Fruit fly (Drosophila melanogaster) whole organism, embryonic: ENCODE results near the gene CG43731.

ENCODE experiments used
- BtbVII ChIP-seq: fragments of 200-800 bp; sonication (Bioruptor generic); optimal IDR thresholded peaks from 3 replicates; lab custom pipeline; 2017; ENCODE audit warnings: missing biosample characterization, mild to moderate bottlenecking, missing genetic modification characterization
- CG10321 ChIP-seq: fragments of 200-800 bp; sonication (Bioruptor generic); IDR thresholded peaks from 2 replicates; pipeline ENCODE4 v1.3.6; 2022; ENCODE audit warnings: missing biosample characterization, missing genetic modification characterization
- CG12236 ChIP-seq: fragments of 200-800 bp; sonication (Bioruptor generic); optimal IDR thresholded peaks from 2 replicates; lab custom pipeline; 2016; ENCODE audit warnings: missing biosample characterization, missing genetic modification characterization
- CG12391 ChIP-seq: fragments of 200-800 bp; sonication (Bioruptor generic); optimal IDR thresholded peaks from 3 replicates; lab custom pipeline; 2018; ENCODE audit warnings: missing biosample characterization, mild to moderate bottlenecking, missing genetic modification characterization, moderate library complexity
- CG13123 ChIP-seq: fragments of 200-800 bp; sonication (Bioruptor generic); optimal IDR thresholded peaks from 2 replicates; lab custom pipeline; 2016; ENCODE audit warnings: missing biosample characterization, missing genetic modification characterization
- CG17328 ChIP-seq: fragments of 200-800 bp; sonication (Bioruptor generic); IDR thresholded peaks from 2 replicates; pipeline ENCODE4 v1.3.6; 2022; ENCODE audit warnings: missing biosample characterization, missing genetic modification characterization
- CG17359 ChIP-seq: fragments of 200-800 bp; sonication (Bioruptor generic); optimal IDR thresholded peaks from 3 replicates; lab custom pipeline; 2018; ENCODE audit warnings: missing biosample characterization, mild to moderate bottlenecking, missing genetic modification characterization, moderate library complexity
- CG30020 ChIP-seq: fragments of 200-800 bp; optimal IDR thresholded peaks from 2 replicates; lab custom pipeline; 2019; ENCODE audit warnings: missing biosample characterization, mild to moderate bottlenecking, missing genetic modification characterization, moderate library complexity
- CG3163 ChIP-seq: fragments of 200-800 bp; sonication (Bioruptor generic); optimal IDR thresholded peaks from 3 replicates; lab custom pipeline; 2016; ENCODE audit warnings: missing biosample characterization, missing genetic modification characterization
- CG32772 ChIP-seq: fragments of 200-800 bp; sonication (Bioruptor generic); IDR thresholded peaks from 2 replicates; pipeline ENCODE4 v1.3.6; 2022; ENCODE audit warnings: missing biosample characterization, missing genetic modification characterization
- CG43689 ChIP-seq: fragments of 200-800 bp; sonication (Bioruptor generic); IDR thresholded peaks from 2 replicates; pipeline ENCODE4 v1.3.6; 2022; ENCODE audit warnings: missing biosample characterization, missing genetic modification characterization
- CG4424 ChIP-seq: fragments of 200-800 bp; sonication (Bioruptor generic); optimal IDR thresholded peaks from 3 replicates; lab custom pipeline; 2016; ENCODE audit warnings: missing biosample characterization, missing genetic modification characterization
- CG7271 ChIP-seq: fragments of 200-800 bp; sonication (Bioruptor generic); optimal IDR thresholded peaks from 2 replicates; lab custom pipeline; 2018; ENCODE audit warnings: missing biosample characterization, mild to moderate bottlenecking, missing genetic modification characterization, moderate library complexity
- CG8944 ChIP-seq: fragments of 200-800 bp; sonication (Bioruptor generic); optimal IDR thresholded peaks from 3 replicates; lab custom pipeline; 2016; ENCODE audit warnings: missing biosample characterization, missing genetic modification characterization
- CG9609 ChIP-seq: fragments of 200-800 bp; sonication (Bioruptor generic); optimal IDR thresholded peaks from 3 replicates; lab custom pipeline; 2016; ENCODE audit warnings: missing biosample characterization, missing genetic modification characterization
- D ChIP-seq, 2 experiments: fragments of 200-800 bp in 1 of 2; fragments of >200 bp in 1 of 2; sonication (Bioruptor generic) in 1 of 2; optimal IDR thresholded peaks; 2 replicates in 1 of 2; 3 replicates in 1 of 2; lab custom pipeline; 2017; ENCODE audit warnings: mild to moderate bottlenecking in 1 of 2, missing biosample characterization in 1 of 2, missing genetic modification characterization in 1 of 2, missing genetic modification reagents in 1 of 2
- Dbx ChIP-seq: fragments of 200-800 bp; sonication (Bioruptor generic); IDR thresholded peaks from 3 replicates; pipeline ENCODE4 v1.3.6; 2022; ENCODE audit warnings: missing biosample characterization, missing genetic modification characterization
- Dip3 ChIP-seq: fragments of 200-800 bp; sonication (Bioruptor generic); optimal IDR thresholded peaks from 3 replicates; lab custom pipeline; 2016; ENCODE audit warnings: missing biosample characterization, missing genetic modification characterization
- Doc3 ChIP-seq: fragments of 200-800 bp; sonication (Bioruptor generic); IDR thresholded peaks from 3 replicates; pipeline ENCODE4 v1.3.6; 2022; ENCODE audit warnings: missing biosample characterization, missing genetic modification characterization; ENCODE audit not compliant: partially characterized antibody
- GATAe ChIP-seq: fragments of 200-800 bp; sonication (Bioruptor generic); conservative IDR thresholded peaks from 2 replicates; pipeline ENCODE4 v1.3.6; 2022; ENCODE audit warnings: missing biosample characterization, missing genetic modification characterization
- Gsc ChIP-seq: fragments of 200-800 bp; sonication (Bioruptor generic); IDR thresholded peaks from 2 replicates; pipeline ENCODE4 v1.3.6; 2022; ENCODE audit warnings: missing biosample characterization, missing genetic modification characterization
- HHEX ChIP-seq: fragments of 200-800 bp; sonication (Bioruptor generic); optimal IDR thresholded peaks from 3 replicates; lab custom pipeline; 2017; ENCODE audit warnings: missing biosample characterization, mild to moderate bottlenecking, missing genetic modification characterization, missing genetic modification reagents
- Lim3 ChIP-seq: fragments of 200-800 bp; sonication (Bioruptor generic); IDR thresholded peaks from 2 replicates; pipeline ENCODE4 v1.3.6; 2022; ENCODE audit warnings: missing biosample characterization, missing genetic modification characterization
- Mrtf ChIP-seq: fragments of 200-800 bp; sonication (Bioruptor generic); IDR thresholded peaks from 3 replicates; pipeline ENCODE4 v1.3.6; 2022; ENCODE audit warnings: missing biosample characterization, missing genetic modification characterization
- NC2β ChIP-seq: fragments of 200-800 bp; sonication (Bioruptor generic); optimal IDR thresholded peaks from 2 replicates; lab custom pipeline; 2016; ENCODE audit warnings: missing biosample characterization, missing genetic modification characterization
- NK7.1 ChIP-seq: fragments of 200-800 bp; sonication (Bioruptor generic); optimal IDR thresholded peaks from 3 replicates; lab custom pipeline; 2016; ENCODE audit warnings: missing biosample characterization, missing genetic modification characterization
- NfI ChIP-seq: fragments of 200-800 bp; sonication (Bioruptor generic); optimal IDR thresholded peaks from 3 replicates; lab custom pipeline; 2018; ENCODE audit warnings: missing biosample characterization, mild to moderate bottlenecking, missing genetic modification characterization, moderate library complexity
- Six4 ChIP-seq: fragments of 200-800 bp; sonication (Bioruptor generic); optimal IDR thresholded peaks from 2 replicates; lab custom pipeline; 2016; ENCODE audit warnings: missing biosample characterization, missing genetic modification characterization
- Taf1 ChIP-seq: fragments of 200-800 bp; sonication (Bioruptor generic); IDR thresholded peaks from 2 replicates; pipeline ENCODE4 v1.3.6; 2022; ENCODE audit warnings: missing biosample characterization, missing genetic modification characterization
- bsh ChIP-seq, 2 experiments: fragments of 200-800 bp; sonication (Bioruptor generic); optimal IDR thresholded peaks; 2 replicates each; lab custom pipeline; 2017 to 2018; ENCODE audit warnings: mild to moderate bottlenecking in 2 of 2, missing biosample characterization in 2 of 2, missing genetic modification characterization in 2 of 2, moderate library complexity in 1 of 2
- btn ChIP-seq: fragments of 200-800 bp; sonication (Bioruptor generic); optimal IDR thresholded peaks from 2 replicates; lab custom pipeline; 2016; ENCODE audit warnings: missing biosample characterization, missing genetic modification characterization
- chif ChIP-seq, 2 experiments: fragments of 200-800 bp; sonication (Bioruptor generic); optimal IDR thresholded peaks; 3 replicates each; lab custom pipeline; 2016; ENCODE audit warnings: missing biosample characterization in 2 of 2, missing genetic modification characterization in 2 of 2
- crol ChIP-seq: fragments of 200-800 bp; sonication (Bioruptor generic); IDR thresholded peaks from 2 replicates; pipeline ENCODE4 v1.3.6; 2022; ENCODE audit warnings: missing biosample characterization, missing genetic modification characterization
- dmrt99B ChIP-seq: fragments of 200-800 bp; sonication (Bioruptor generic); optimal IDR thresholded peaks from 2 replicates; lab custom pipeline; 2018; ENCODE audit warnings: missing biosample characterization, mild to moderate bottlenecking, missing genetic modification characterization, moderate library complexity
- dpn ChIP-seq, 2 experiments: fragments of 200-800 bp; sonication (Bioruptor generic); optimal IDR thresholded peaks; 3 replicates each; lab custom pipeline; 2016; ENCODE audit warnings: missing biosample characterization in 2 of 2, missing genetic modification characterization in 2 of 2
- ems ChIP-seq: fragments of 200-800 bp; sonication (Bioruptor generic); optimal IDR thresholded peaks from 3 replicates; lab custom pipeline; 2016; ENCODE audit warnings: missing biosample characterization, missing genetic modification characterization
- fd64A ChIP-seq: fragments of 200-800 bp; sonication (Bioruptor generic); optimal IDR thresholded peaks from 3 replicates; lab custom pipeline; 2018; ENCODE audit warnings: missing biosample characterization, mild to moderate bottlenecking, missing genetic modification characterization
- ftz-f1 ChIP-seq: fragments of 200-800 bp; sonication (Bioruptor generic); optimal IDR thresholded peaks from 2 replicates; lab custom pipeline; 2016; ENCODE audit warnings: missing biosample characterization, missing genetic modification characterization
- gro ChIP-seq: fragments of 200-800 bp; sonication (Bioruptor generic); optimal IDR thresholded peaks from 2 replicates; lab custom pipeline; 2016; ENCODE audit warnings: missing biosample characterization, missing genetic modification characterization
- gsb-n ChIP-seq: fragments of 200-800 bp; sonication (Bioruptor generic); optimal IDR thresholded peaks from 3 replicates; lab custom pipeline; 2018; ENCODE audit warnings: missing biosample characterization, mild to moderate bottlenecking, missing genetic modification characterization
- knrl ChIP-seq: fragments of 200-800 bp; sonication (Bioruptor generic); IDR thresholded peaks from 3 replicates; pipeline ENCODE4 v1.3.6; 2022; ENCODE audit warnings: missing biosample characterization, missing genetic modification characterization; ENCODE audit not compliant: partially characterized antibody
- pfk ChIP-seq: fragments of 200-800 bp; sonication (Bioruptor generic); optimal IDR thresholded peaks from 2 replicates; lab custom pipeline; 2018; ENCODE audit warnings: missing biosample characterization, mild to moderate bottlenecking, missing genetic modification characterization, moderate library complexity
- pros ChIP-seq: fragments of 200-800 bp; sonication (Bioruptor generic); optimal IDR thresholded peaks from 3 replicates; lab custom pipeline; 2019; ENCODE audit warnings: missing biosample characterization, mild to moderate bottlenecking, missing genetic modification characterization, moderate library complexity
- seq ChIP-seq: fragments of 200-800 bp; sonication (Bioruptor generic); IDR thresholded peaks from 2 replicates; pipeline ENCODE4 v1.3.6; 2022; ENCODE audit warnings: missing biosample characterization, missing genetic modification characterization
- slbo ChIP-seq: fragments of 200-800 bp; sonication (Bioruptor generic); IDR thresholded peaks from 2 replicates; pipeline ENCODE4 v1.3.6; 2022; ENCODE audit warnings: missing biosample characterization, missing genetic modification characterization
- slp2 ChIP-seq: fragments of 200-800 bp; sonication (Bioruptor generic); optimal IDR thresholded peaks from 2 replicates; lab custom pipeline; 2016; ENCODE audit warnings: missing biosample characterization, missing genetic modification characterization
- ssp ChIP-seq: fragments of 200-800 bp; sonication (Bioruptor generic); IDR thresholded peaks from 2 replicates; pipeline ENCODE4 v1.3.6; 2022; ENCODE audit warnings: missing biosample characterization, missing genetic modification characterization
- stwl ChIP-seq: fragments of 200-800 bp; sonication (Bioruptor generic); optimal IDR thresholded peaks from 3 replicates; lab custom pipeline; 2018; ENCODE audit warnings: missing biosample characterization, mild to moderate bottlenecking, missing genetic modification characterization, moderate library complexity
- sug ChIP-seq: fragments of 200-800 bp; optimal IDR thresholded peaks from 2 replicates; lab custom pipeline; 2019; ENCODE audit warnings: missing biosample characterization, mild to moderate bottlenecking, missing genetic modification characterization, moderate library complexity
- tin ChIP-seq: fragments of 200-800 bp; sonication (Bioruptor generic); optimal IDR thresholded peaks from 3 replicates; lab custom pipeline; 2016; ENCODE audit warnings: missing biosample characterization, missing genetic modification characterization

The CG43731 gene

DNA sequence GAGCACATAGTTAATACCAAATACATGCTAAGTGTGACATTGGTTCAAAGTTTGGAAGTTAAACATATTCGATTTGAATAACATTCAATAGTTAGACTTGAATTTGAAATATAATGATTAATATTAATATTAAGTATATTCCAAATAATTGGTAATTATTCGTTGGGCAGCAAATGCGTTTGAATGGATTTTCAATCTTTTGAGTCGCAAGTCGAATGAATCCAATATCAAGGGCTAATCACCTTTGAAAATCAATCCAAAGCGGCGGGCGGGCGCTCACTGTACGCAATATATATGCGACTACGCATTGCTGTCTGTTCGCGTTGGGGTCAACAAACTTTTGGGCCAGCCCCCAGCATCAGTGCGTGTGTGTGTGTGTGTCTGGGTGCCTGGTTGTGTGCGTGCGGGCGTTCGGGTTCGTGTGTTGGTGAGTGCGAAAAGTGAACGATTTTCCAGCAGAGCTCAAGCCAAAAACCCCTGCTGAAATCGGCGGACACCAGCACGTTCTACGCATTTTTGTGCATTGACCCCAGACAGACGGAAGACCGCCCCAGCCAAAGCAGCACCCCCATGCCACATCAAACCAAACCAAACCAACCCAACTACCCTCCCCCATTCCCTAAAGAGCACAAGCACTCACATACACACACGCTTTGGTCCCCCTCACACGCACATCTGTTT lies 36.7 kb downstream of the CG43731 start (continued):
- TF ChIP-seq CG12391 (tag; lab: Kevin White, UChicago) (peak; percentile 20), CG7271 (tag; lab: Kevin White, UChicago) (no peak), CG12236 (GFP tag; lab: Kevin White, UChicago) (no peak), Taf1 (GFP tag; lab: Robert Waterston, UW) (no peak), Doc3 (GFP tag; lab: Robert Waterston, UW) (no peak), Mrtf (GFP tag; lab: Robert Waterston, UW) (no peak), Dip3 (GFP tag; lab: Kevin White, UChicago) (no peak), stwl (no peak), CG8944 (GFP tag; lab: Kevin White, UChicago) (no peak), Lim3 (GFP tag; lab: Robert Waterston, UW) (no peak), sug (tag; lab: Kevin White, UChicago) (no peak), CG13123 (GFP tag; lab: Kevin White, UChicago) (no peak), GATAe (GFP tag; lab: Robert Waterston, UW) (no peak), NfI (GFP tag; lab: Kevin White, UChicago) (peak; percentile 17), ftz-f1 (GFP tag; lab: Kevin White, UChicago) (no peak), CG3163 (GFP tag; lab: Kevin White, UChicago) (no peak), slbo (GFP tag; lab: Robert Waterston, UW) (no peak), CG4424 (GFP tag; lab: Kevin White, UChicago) (no peak), Gsc (GFP tag; lab: Robert Waterston, UW) (no peak), pfk (GFP tag; lab: Kevin White, UChicago) (peak; percentile 70), Six4 (GFP tag; lab: Kevin White, UChicago) (no peak), CG9609 (no peak), chif (GFP tag; optimal IDR thresholded peaks at IDR 0.05; lab: Kevin White, UChicago) (no peak), knrl (no peak), Dbx (GFP tag; lab: Robert Waterston, UW) (peak; percentile 60; the same call in 1 of the 3 replicates), gro (GFP tag; lab: Kevin White, UChicago) (no peak), dmrt99B (tag; lab: Kevin White, UChicago) (peak; percentile 59), bsh (GFP tag; optimal IDR thresholded peaks at IDR 0.05; lab: Kevin White, UChicago) (peak in 1 of 2 experiments; percentile 28), slp2 (GFP tag; lab: Kevin White, UChicago) (no peak), CG10321 (no peak), BtbVII (peak; percentile 17)

DNA sequence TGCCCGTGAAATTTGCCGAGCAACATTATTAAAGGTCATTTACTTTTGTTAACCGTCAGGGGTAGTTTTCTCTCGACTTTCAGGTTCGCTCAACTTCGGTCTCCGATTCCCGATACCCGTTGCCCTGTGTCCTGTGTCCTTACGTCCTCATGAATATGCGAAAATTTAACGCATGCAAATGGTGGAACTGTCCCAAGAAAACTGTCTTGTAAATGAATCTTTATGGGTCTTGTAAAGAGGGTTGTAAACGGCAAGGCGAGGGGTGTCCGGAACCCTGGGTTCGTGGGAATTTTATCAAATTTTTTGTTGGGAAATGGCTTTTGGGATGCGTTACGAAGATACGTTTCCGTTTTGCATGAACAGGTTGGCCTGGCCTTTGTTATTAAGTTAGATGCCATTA lies 37.9 kb downstream of the CG43731 start:
- no peak for TF ChIP-seq Mrtf (GFP tag; lab: Robert Waterston, UW)
- peak; percentile 96 for TF ChIP-seq pros (GFP tag; lab: Kevin White, UChicago)
- TF ChIP-seq crol (GFP tag; lab: Robert Waterston, UW): peak; percentile 30; the same call in 1 of the 2 replicates
- TF ChIP-seq btn (GFP tag; lab: Kevin White, UChicago): no peak
- TF ChIP-seq fd64A (GFP tag; lab: Kevin White, UChicago): no peak
- no peak for TF ChIP-seq D (optimal IDR thresholded peaks at IDR 0.05; lab: Kevin White, UChicago)
- no peak for TF ChIP-seq D (GFP tag; optimal IDR thresholded peaks at IDR 0.05; lab: Kevin White, UChicago)
- TF ChIP-seq CG43689 (GFP tag; lab: Robert Waterston, UW): no peak
- peak; percentile 13 for TF ChIP-seq gsb-n (tag; lab: Kevin White, UChicago)
- TF ChIP-seq CG3163 (GFP tag; lab: Kevin White, UChicago): no peak
- TF ChIP-seq CG17328 (GFP tag; lab: Robert Waterston, UW): no peak
- TF ChIP-seq dpn (GFP tag; optimal IDR thresholded peaks at IDR 0.05; lab: Kevin White, UChicago): no peak
- TF ChIP-seq NC2β (GFP tag; lab: Kevin White, UChicago): no peak
- TF ChIP-seq seq: no peak
- no peak for TF ChIP-seq CG32772 (GFP tag; lab: Robert Waterston, UW)
- TF ChIP-seq CG17359: no peak
- no peak for TF ChIP-seq tin (GFP tag; lab: Kevin White, UChicago)
- no peak for TF ChIP-seq CG30020 (tag; lab: Kevin White, UChicago)
- TF ChIP-seq ssp (GFP tag; lab: Robert Waterston, UW): no peak
- TF ChIP-seq dmrt99B (tag; lab: Kevin White, UChicago): no peak
- TF ChIP-seq ems (GFP tag; lab: Kevin White, UChicago): no peak
- TF ChIP-seq HHEX (GFP tag; lab: Kevin White, UChicago): no peak
- no peak for TF ChIP-seq ftz-f1 (GFP tag; lab: Kevin White, UChicago)
- TF ChIP-seq NK7.1: no peak
